Fruit fly (Drosophila melanogaster) whole organism, embryonic: ENCODE measurements around the gene CG13239.

Experiments
- Abd-B ChIP-seq: fragments of 200-800 bp; sonication (Bioruptor generic); optimal IDR thresholded peaks from 2 replicates; lab custom pipeline; 2018; ENCODE audit warnings: missing biosample characterization, mild to moderate bottlenecking, missing genetic modification characterization, moderate library complexity
- CG10274 ChIP-seq: fragments of 200-800 bp; sonication (Bioruptor generic); optimal IDR thresholded peaks from 3 replicates; lab custom pipeline; 2017; ENCODE audit warnings: missing biosample characterization, mild to moderate bottlenecking, missing genetic modification characterization
- CG15479 ChIP-seq: fragments of 200-800 bp; sonication (Bioruptor generic); optimal IDR thresholded peaks from 3 replicates; lab custom pipeline; 2019; ENCODE audit warnings: missing biosample characterization, mild to moderate bottlenecking, missing genetic modification characterization, moderate library complexity
- CG17328 ChIP-seq: fragments of 200-800 bp; sonication (Bioruptor generic); IDR thresholded peaks from 2 replicates; pipeline ENCODE4 v1.3.6; 2022; ENCODE audit warnings: missing biosample characterization, missing genetic modification characterization
- CG17568 ChIP-seq: fragments of 200-800 bp; sonication (Bioruptor generic); optimal IDR thresholded peaks from 2 replicates; lab custom pipeline; 2018; ENCODE audit warnings: missing biosample characterization, mild to moderate bottlenecking, missing genetic modification characterization, moderate library complexity
- CG18011 ChIP-seq: fragments of 200-800 bp; sonication (Bioruptor generic); optimal IDR thresholded peaks from 2 replicates; lab custom pipeline; 2017; ENCODE audit warnings: missing biosample characterization, missing genetic modification characterization, mild to moderate bottlenecking, moderate library complexity, missing genotype
- CG31441 ChIP-seq: fragments of 200-800 bp; sonication (Bioruptor generic); IDR thresholded peaks from 2 replicates; pipeline ENCODE4 v1.3.6; 2022; ENCODE audit warnings: missing biosample characterization, missing genetic modification characterization
- CG32772 ChIP-seq: fragments of 200-800 bp; sonication (Bioruptor generic); IDR thresholded peaks from 2 replicates; pipeline ENCODE4 v1.3.6; 2022; ENCODE audit warnings: missing biosample characterization, missing genetic modification characterization
- CG33557 ChIP-seq: fragments of 200-800 bp; sonication (Bioruptor generic); optimal IDR thresholded peaks from 2 replicates; lab custom pipeline; 2019; ENCODE audit warnings: missing biosample characterization, mild to moderate bottlenecking, missing genetic modification characterization, moderate library complexity
- CG6813 ChIP-seq: fragments of 200-800 bp; sonication (Bioruptor generic); optimal IDR thresholded peaks from 2 replicates; lab custom pipeline; 2017; ENCODE audit warnings: missing biosample characterization, missing genetic modification characterization, mild to moderate bottlenecking, moderate library complexity, missing genetic modification reagents
- CG7271 ChIP-seq: fragments of 200-800 bp; sonication (Bioruptor generic); optimal IDR thresholded peaks from 2 replicates; lab custom pipeline; 2018; ENCODE audit warnings: missing biosample characterization, mild to moderate bottlenecking, missing genetic modification characterization, moderate library complexity
- CG7963 ChIP-seq: fragments of 200-800 bp; sonication (Bioruptor generic); IDR thresholded peaks from 3 replicates; pipeline ENCODE4 v1.3.6; 2022; ENCODE audit warnings: missing biosample characterization, missing genetic modification characterization; ENCODE audit not compliant: partially characterized antibody
- CG7987 ChIP-seq: fragments of 200-800 bp; sonication (Bioruptor generic); optimal IDR thresholded peaks from 2 replicates; lab custom pipeline; 2018; ENCODE audit warnings: missing biosample characterization, mild to moderate bottlenecking, missing genetic modification characterization, moderate library complexity
- CG8359 ChIP-seq: fragments of 200-800 bp; sonication (Bioruptor generic); optimal IDR thresholded peaks from 2 replicates; lab custom pipeline; 2017; ENCODE audit warnings: missing biosample characterization, mild to moderate bottlenecking, missing genetic modification characterization, borderline replicate concordance
- CG9215 ChIP-seq: fragments of 200-800 bp; sonication (Bioruptor generic); IDR thresholded peaks from 2 replicates; pipeline ENCODE4 v1.3.6; 2022; ENCODE audit warnings: missing biosample characterization, missing genetic modification characterization
- CG9609 ChIP-seq: fragments of 200-800 bp; sonication (Bioruptor generic); optimal IDR thresholded peaks from 3 replicates; lab custom pipeline; 2016; ENCODE audit warnings: missing biosample characterization, missing genetic modification characterization
- CG9797 ChIP-seq: fragments of 200-800 bp; sonication (Bioruptor generic); optimal IDR thresholded peaks from 3 replicates; lab custom pipeline; 2018; ENCODE audit warnings: missing biosample characterization, mild to moderate bottlenecking, missing genetic modification characterization
- Dip3 ChIP-seq: fragments of 200-800 bp; sonication (Bioruptor generic); optimal IDR thresholded peaks from 3 replicates; lab custom pipeline; 2016; ENCODE audit warnings: missing biosample characterization, missing genetic modification characterization
- HLH3B ChIP-seq: fragments of 200-800 bp; sonication (Bioruptor generic); IDR thresholded peaks from 2 replicates; pipeline ENCODE4 v1.3.6; 2022; ENCODE audit warnings: missing biosample characterization, missing genetic modification characterization
- Hmx ChIP-seq: fragments of 200-800 bp; sonication (Bioruptor generic); optimal IDR thresholded peaks from 2 replicates; lab custom pipeline; 2016; ENCODE audit warnings: missing biosample characterization, missing genetic modification characterization
- Hr3 ChIP-seq: fragments of 200-800 bp; sonication (Bioruptor generic); optimal IDR thresholded peaks from 3 replicates; lab custom pipeline; 2016; ENCODE audit warnings: missing biosample characterization, missing genetic modification characterization
- Hr39 ChIP-seq: fragments of >200 bp; optimal IDR thresholded peaks from 2 replicates; lab custom pipeline; 2017
- Lhr ChIP-seq: fragments of 200-800 bp; sonication (Bioruptor generic); optimal IDR thresholded peaks from 3 replicates; lab custom pipeline; 2017; ENCODE audit warnings: mild to moderate bottlenecking, missing biosample characterization, missing genetic modification reagents, missing genetic modification characterization
- MTF-1 ChIP-seq: fragments of 200-800 bp; sonication (Bioruptor generic); optimal IDR thresholded peaks from 2 replicates; lab custom pipeline; 2018; ENCODE audit warnings: missing biosample characterization, mild to moderate bottlenecking, missing genetic modification characterization, borderline replicate concordance
- Oaz ChIP-seq: fragments of 200-800 bp; sonication (Bioruptor generic); IDR thresholded peaks from 2 replicates; pipeline ENCODE4 v1.3.6; 2022; ENCODE audit warnings: missing biosample characterization, missing genetic modification characterization
- Opbp ChIP-seq: fragments of 200-800 bp; sonication (Bioruptor generic); IDR thresholded peaks from 3 replicates; pipeline ENCODE4 v1.3.6; 2022; ENCODE audit warnings: missing biosample characterization, missing genetic modification characterization; ENCODE audit not compliant: partially characterized antibody
- Spps ChIP-seq: fragments of 200-800 bp; sonication (Bioruptor generic); optimal IDR thresholded peaks from 2 replicates; lab custom pipeline; 2018; ENCODE audit warnings: missing biosample characterization, mild to moderate bottlenecking, missing genetic modification characterization
- Stat92E ChIP-seq, 3 experiments: fragments of >200 bp in 2 of 3; fragments of 200-800 bp in 1 of 3; sonication (Bioruptor generic) in 1 of 3; optimal IDR thresholded peaks; 2 replicates each; lab custom pipeline; 2017 to 2019; ENCODE audit warnings: missing biosample characterization in 3 of 3, missing genetic modification characterization in 3 of 3, mild to moderate bottlenecking in 1 of 3, moderate library complexity in 1 of 3
- Vsx1 ChIP-seq: fragments of 200-800 bp; sonication (Bioruptor generic); optimal IDR thresholded peaks from 2 replicates; lab custom pipeline; 2017; ENCODE audit warnings: missing biosample characterization, mild to moderate bottlenecking, missing genetic modification characterization, missing genetic modification reagents
- Xbp1 ChIP-seq: fragments of 200-800 bp; sonication (Bioruptor generic); optimal IDR thresholded peaks from 3 replicates; lab custom pipeline; 2016; ENCODE audit warnings: missing biosample characterization, mild to moderate bottlenecking, missing genetic modification characterization
- bbx ChIP-seq: fragments of 200-800 bp; sonication (Bioruptor generic); IDR thresholded peaks from 2 replicates; pipeline ENCODE4 v1.3.6; 2022; ENCODE audit warnings: missing biosample characterization, missing genetic modification characterization; ENCODE audit not compliant: partially characterized antibody
- br ChIP-seq: fragments of >200 bp; optimal IDR thresholded peaks from 2 replicates; lab custom pipeline; 2017
- chinmo ChIP-seq: fragments of 200-800 bp; sonication (Bioruptor generic); IDR thresholded peaks from 4 replicates; pipeline ENCODE4 v1.3.6; 2022; ENCODE audit warnings: missing biosample characterization, missing genetic modification characterization; ENCODE audit not compliant: partially characterized antibody
- crp ChIP-seq, 2 experiments: fragments of 200-800 bp; sonication (Bioruptor generic); optimal IDR thresholded peaks; 2 replicates in 1 of 2; 3 replicates in 1 of 2; lab custom pipeline; 2017; ENCODE audit warnings: missing biosample characterization in 2 of 2, missing genetic modification characterization in 2 of 2, mild to moderate bottlenecking in 1 of 2, moderate library complexity in 1 of 2
- cwo ChIP-seq: fragments of 200-800 bp; sonication (Bioruptor generic); optimal IDR thresholded peaks from 3 replicates; lab custom pipeline; 2017; ENCODE audit warnings: missing biosample characterization, missing genetic modification characterization, mild to moderate bottlenecking, moderate library complexity, missing genetic modification reagents
- da ChIP-seq: fragments of 200-800 bp; sonication (Bioruptor generic); optimal IDR thresholded peaks from 2 replicates; lab custom pipeline; 2016; ENCODE audit warnings: missing biosample characterization, missing genetic modification characterization
- jing ChIP-seq: fragments of 200-800 bp; sonication (Bioruptor generic); optimal IDR thresholded peaks from 2 replicates; lab custom pipeline; 2018; ENCODE audit warnings: missing biosample characterization, mild to moderate bottlenecking, missing genetic modification characterization
- lbe ChIP-seq: fragments of 200-800 bp; sonication (Bioruptor generic); optimal IDR thresholded peaks from 2 replicates; lab custom pipeline; 2016; ENCODE audit warnings: missing biosample characterization, mild to moderate bottlenecking, missing genetic modification characterization
- nerfin-2 ChIP-seq: fragments of 200-800 bp; sonication (Bioruptor generic); IDR thresholded peaks from 2 replicates; pipeline ENCODE4 v1.3.6; 2022; ENCODE audit warnings: missing biosample characterization, missing genetic modification characterization; ENCODE audit not compliant: partially characterized antibody
- prd ChIP-seq, 3 experiments: fragments of >200 bp in 2 of 3; fragments of 200-800 bp in 1 of 3; sonication (Bioruptor generic) in 1 of 3; optimal IDR thresholded peaks in 2 of 3; IDR thresholded peaks in 1 of 3; 2 replicates in 2 of 3; 3 replicates in 1 of 3; pipeline versions ENCODE4 v1.3.6 to Lab custom; 2017 to 2022; ENCODE audit warnings: missing biosample characterization in 1 of 3, missing genetic modification characterization in 1 of 3
- pzg ChIP-seq: fragments of 200-800 bp; sonication (Bioruptor generic); optimal IDR thresholded peaks from 3 replicates; lab custom pipeline; 2018; ENCODE audit warnings: missing biosample characterization, mild to moderate bottlenecking, missing genetic modification characterization, moderate library complexity
- sens ChIP-seq: fragments of 200-800 bp; sonication (Bioruptor generic); peaks from one replicate; lab custom pipeline; 2016; ENCODE audit warnings: missing biosample characterization, missing genetic modification characterization
- sima ChIP-seq: fragments of 200-800 bp; sonication (Bioruptor generic); optimal IDR thresholded peaks from 2 replicates; lab custom pipeline; 2016; ENCODE audit warnings: missing biosample characterization, missing genetic modification characterization
- sna ChIP-seq: fragments of 200-800 bp; sonication (Bioruptor generic); IDR thresholded peaks from 2 replicates; pipeline ENCODE4 v1.3.6; 2022; ENCODE audit warnings: missing biosample characterization, missing genetic modification characterization; ENCODE audit not compliant: partially characterized antibody
- sug ChIP-seq: fragments of 200-800 bp; optimal IDR thresholded peaks from 2 replicates; lab custom pipeline; 2019; ENCODE audit warnings: missing biosample characterization, mild to moderate bottlenecking, missing genetic modification characterization, moderate library complexity
- tgo ChIP-seq: fragments of 200-800 bp; sonication (Bioruptor generic); IDR thresholded peaks from 3 replicates; pipeline ENCODE4 v1.3.6; 2022; ENCODE audit warnings: missing biosample characterization, missing genetic modification characterization
- tll ChIP-seq, 2 experiments: fragments of 200-800 bp in 1 of 2; fragments of >200 bp in 1 of 2; sonication (Bioruptor generic) in 1 of 2; optimal IDR thresholded peaks; 2 replicates each; lab custom pipeline; 2017 to 2019; ENCODE audit warnings: missing biosample characterization in 2 of 2, missing genetic modification characterization in 2 of 2, mild to moderate bottlenecking in 1 of 2, moderate library complexity in 1 of 2
- zfh1 ChIP-seq: fragments of 200-800 bp; sonication (Bioruptor generic); IDR thresholded peaks from 3 replicates; pipeline ENCODE4 v1.3.6; 2022; ENCODE audit warnings: missing biosample characterization, missing genetic modification characterization

Gene CG13239

dm6 chr3L:22865061-22865418 lies 4.5 kb downstream of the CG13239 start (continued):
- peak; percentile 60 for TF ChIP-seq Xbp1 (GFP tag; lab: Kevin White, UChicago)
- no peak for TF ChIP-seq CG7987 (GFP tag; lab: Kevin White, UChicago)
- TF ChIP-seq CG10274 = no peak
- no peak for TF ChIP-seq br (lab: Kevin White, UChicago)
- peak; percentile 56 for TF ChIP-seq sens
- TF ChIP-seq Dip3 (GFP tag; lab: Kevin White, UChicago) = no peak
- TF ChIP-seq CG33557 (GFP tag; lab: Kevin White, UChicago) = no peak
- 0 out of 2 replicates have a peak, but pooled peaks have one; percentile 31 for TF ChIP-seq CG32772 (GFP tag; lab: Robert Waterston, UW)
- peak; percentile 47 for TF ChIP-seq Abd-B (GFP tag; lab: Kevin White, UChicago)
- TF ChIP-seq CG6813 = peak; percentile 62
- no peak for TF ChIP-seq CG7963

dm6 chr3L:22868070-22868469 lies 7.5 kb downstream of the CG13239 start, which contains the start of gene EMC4:
Gene EMC4 (minus strand): TSS chr3L:22868243.
- peak in 1 of 3 experiments; percentile 1 for TF ChIP-seq Stat92E (GFP tag; optimal IDR thresholded peaks at IDR 0.05; lab: Kevin White, UChicago)
- peak; percentile 82; the same call in 2 of the 3 replicates for TF ChIP-seq Opbp (GFP tag; lab: Robert Waterston, UW)
- peak; percentile 28 for TF ChIP-seq Hr3 (GFP tag; lab: Kevin White, UChicago)
- TF ChIP-seq Hr39 (lab: Kevin White, UChicago) = no peak
- TF ChIP-seq MTF-1 (GFP tag; lab: Kevin White, UChicago) = no peak
- TF ChIP-seq CG31441 = no peak
- TF ChIP-seq CG9797 (GFP tag; lab: Kevin White, UChicago) = peak; percentile 24
- peak; percentile 17 for TF ChIP-seq Lhr (GFP tag; lab: Kevin White, UChicago)
- TF ChIP-seq zfh1 (GFP tag; lab: Robert Waterston, UW) = peak; percentile 59; the same call in 1 of the 3 replicates
- peak in 1 of 2 experiments; percentile 16 for TF ChIP-seq crp (GFP tag; optimal IDR thresholded peaks at IDR 0.05; lab: Kevin White, UChicago)
- TF ChIP-seq tgo (GFP tag; lab: Robert Waterston, UW) = no peak
- TF ChIP-seq sug = peak; percentile 59
- TF ChIP-seq CG17568 = peak; percentile 8
- TF ChIP-seq CG18011 (GFP tag; lab: Kevin White, UChicago) = peak; percentile 84
- no peak for TF ChIP-seq chinmo (GFP tag; lab: Robert Waterston, UW)
- no peak for TF ChIP-seq Vsx1 (GFP tag; lab: Kevin White, UChicago)
- TF ChIP-seq CG17328 = no peak
- TF ChIP-seq CG9215 (GFP tag; lab: Robert Waterston, UW) = no peak
- no peak for TF ChIP-seq prd (optimal IDR thresholded peaks at IDR 0.05; lab: Kevin White, UChicago)
- TF ChIP-seq prd (GFP tag; IDR thresholded peaks at IDR 0.05; lab: Robert Waterston, UW) = no peak
- TF ChIP-seq sna (GFP tag; lab: Robert Waterston, UW) = peak; percentile 66
- no peak for TF ChIP-seq Spps (tag; lab: Kevin White, UChicago)
- peak; percentile 6 for TF ChIP-seq cwo (GFP tag; lab: Kevin White, UChicago)
- TF ChIP-seq bbx (GFP tag; lab: Robert Waterston, UW) = peak; percentile 76
- TF ChIP-seq CG8359 (GFP tag; lab: Kevin White, UChicago) = no peak
- TF ChIP-seq CG15479 = no peak
- TF ChIP-seq pzg (GFP tag; lab: Kevin White, UChicago) = peak; percentile 83
- TF ChIP-seq tll (GFP tag; optimal IDR thresholded peaks at IDR 0.05; lab: Kevin White, UChicago) = no peak
- no peak for TF ChIP-seq Oaz
- TF ChIP-seq CG7963 = peak; percentile 50; the same call in 1 of the 3 replicates
- no peak for TF ChIP-seq jing
- peak; percentile 40; the same call in 1 of the 2 replicates for TF ChIP-seq nerfin-2 (GFP tag; lab: Robert Waterston, UW)
- no peak for TF ChIP-seq Hmx (GFP tag; lab: Kevin White, UChicago)
- no peak for TF ChIP-seq da (GFP tag; lab: Kevin White, UChicago)
- TF ChIP-seq lbe = peak; percentile 80
- no peak for TF ChIP-seq CG7271 (tag; lab: Kevin White, UChicago)
- TF ChIP-seq CG9609 (GFP tag; lab: Kevin White, UChicago) = peak; percentile 40
- TF ChIP-seq HLH3B (GFP tag; lab: Robert Waterston, UW) = no peak; the same call in 1 of the 2 replicates
- TF ChIP-seq sima (GFP tag; lab: Kevin White, UChicago) = no peak
